Fruit fly (Drosophila melanogaster): Measurements from ENCODE around the gene Cyp9f3.

DNA sequence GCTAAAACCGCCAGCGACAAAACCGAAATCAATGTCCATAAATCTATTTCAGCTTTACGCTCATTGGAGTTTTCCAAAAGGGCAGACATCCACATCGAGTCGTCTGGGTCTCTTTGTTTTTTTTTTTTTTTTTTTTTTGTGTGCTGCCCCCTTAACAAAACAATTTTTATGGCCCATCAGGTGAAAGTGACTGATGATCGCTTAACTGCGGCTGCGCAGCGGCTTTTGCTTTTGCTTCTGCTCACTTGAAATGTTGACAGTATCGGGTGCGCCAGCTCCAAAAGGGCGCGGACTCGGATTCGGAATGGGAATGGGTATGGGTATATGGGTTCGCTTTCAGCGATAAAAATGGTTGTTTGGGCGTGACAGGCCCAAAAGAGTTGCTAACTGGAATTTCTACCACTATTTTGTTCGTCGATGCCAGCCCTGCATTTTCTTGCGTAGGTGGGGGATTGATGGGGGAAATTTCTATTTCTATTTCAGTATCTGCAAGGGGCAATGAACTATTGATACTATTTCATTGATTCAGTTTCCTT lies 36.7 kb downstream of the Cyp9f3 start:
- TF ChIP-seq pad (GFP tag; optimal IDR thresholded peaks at IDR 0.05) (no peak), CG1620 (GFP tag; optimal IDR thresholded peaks at IDR 0.05) (no peak), tj (GFP tag; optimal IDR thresholded peaks at IDR 0.05) (no peak), CG7045 (GFP tag; optimal IDR thresholded peaks at IDR 0.05) (no peak), kay (GFP tag; ENCODE audit: borderline replicate concordance) (no peak), toe (GFP tag; optimal IDR thresholded peaks at IDR 0.05) (no peak), Clk (GFP tag; optimal IDR thresholded peaks at IDR 0.05) (no peak)
